Worm (Caenorhabditis elegans): Measurements from ENCODE around the gene R08A2.1.
A peak's percentile ranks its signal among the peaks of the same experiment; 100 is the strongest.

R08A2.1 gene

DNA sequence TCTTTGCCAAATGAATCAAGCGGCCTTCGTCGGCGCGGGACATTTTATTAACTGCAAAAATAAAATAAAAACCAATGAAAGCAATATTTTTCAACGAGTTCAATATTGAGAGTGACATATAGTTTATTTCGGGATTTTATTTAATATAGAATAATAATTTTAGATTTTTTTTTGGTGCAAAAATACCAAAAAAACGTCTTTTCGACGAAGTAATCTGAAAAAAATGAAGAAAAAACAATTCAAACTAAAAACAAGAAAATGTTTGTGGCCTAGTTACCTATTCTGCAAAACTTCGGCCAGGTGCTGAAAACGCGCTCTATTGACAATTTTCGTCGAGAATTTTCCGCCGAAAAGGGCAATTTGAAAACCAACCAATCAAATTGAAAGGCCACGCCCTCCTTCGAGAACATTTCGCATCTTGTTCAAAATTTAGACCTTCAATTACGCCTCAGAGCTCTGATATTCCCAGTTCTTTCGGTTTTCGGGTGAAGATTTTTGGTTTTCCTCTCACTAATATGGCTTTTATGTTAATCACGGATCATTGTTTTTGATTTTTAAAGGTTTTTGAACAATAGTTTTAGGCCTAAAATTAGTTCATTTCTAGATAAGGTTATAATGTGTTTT, 33.8 kb downstream of the R08A2.1 start, which contains the start of gene C47E8.4 (continued):
- TF ChIP-seq ama-1 (optimal IDR thresholded peaks at IDR 0.05), result peak; percentile 53
- TF ChIP-seq ama-1 (GFP tag; optimal IDR thresholded peaks at IDR 0.05), result no peak
- 0 out of 2 replicates have a peak, but pooled peaks have one; percentile 43 for TF ChIP-seq bed-1 (GFP tag; IDR thresholded peaks at IDR 0.05)
- peak; percentile 86 for TF ChIP-seq ceh-100 (GFP tag; IDR thresholded peaks at IDR 0.05)
- TF ChIP-seq sptf-2 (GFP tag; optimal IDR thresholded peaks at IDR 0.05), result no peak
- no peak for TF ChIP-seq T26A5.8 (tag; optimal IDR thresholded peaks at IDR 0.05)
- TF ChIP-seq F52B5.7 (tag; optimal IDR thresholded peaks at IDR 0.05), result peak; percentile 88
- TF ChIP-seq lsy-27 (tag; optimal IDR thresholded peaks at IDR 0.05; ENCODE audit: borderline replicate concordance, insufficient read depth), result no peak
- TF ChIP-seq unc-62 (GFP tag; optimal IDR thresholded peaks at IDR 0.05), result peak; percentile 34
- peak; percentile 92 for TF ChIP-seq B0019.2 (GFP tag; conservative IDR thresholded peaks at IDR 0.05)
- TF ChIP-seq athp-1 (tag; optimal IDR thresholded peaks at IDR 0.05), result peak; percentile 96
- peak; percentile 41 for TF ChIP-seq B0261.1 (tag; optimal IDR thresholded peaks at IDR 0.05)
- peak; percentile 80; the same call in 1 of the 2 replicates for TF ChIP-seq Y95B8A.8 (GFP tag; IDR thresholded peaks at IDR 0.05)
- peak; percentile 90 for TF ChIP-seq ccch-3 (GFP tag; optimal IDR thresholded peaks at IDR 0.05)
- TF ChIP-seq efl-1 (GFP tag; optimal IDR thresholded peaks at IDR 0.05), result peak; percentile 66
- TF ChIP-seq dpl-1 (GFP tag; optimal IDR thresholded peaks at IDR 0.05), result peak; percentile 63
- TF ChIP-seq mxl-1 (tag; optimal IDR thresholded peaks at IDR 0.05), result no peak
- TF ChIP-seq ceh-79 (tag; optimal IDR thresholded peaks at IDR 0.05), result peak; percentile 87
- TF ChIP-seq Y53G8AR.9 (GFP tag; conservative IDR thresholded peaks at IDR 0.05), result peak; percentile 95
- peak; percentile 60 for TF ChIP-seq F23B12.7 (tag; optimal IDR thresholded peaks at IDR 0.05; ENCODE audit: insufficient read depth)
- TF ChIP-seq F57A8.1 (GFP tag; optimal IDR thresholded peaks at IDR 0.05), result no peak
- peak; percentile 82 for TF ChIP-seq F33H1.4 (GFP tag; IDR thresholded peaks at IDR 0.05)
- TF ChIP-seq repo-1 (tag; optimal IDR thresholded peaks at IDR 0.05), result peak; percentile 88
- TF ChIP-seq egrh-3 (GFP tag; IDR thresholded peaks at IDR 0.05), result peak; percentile 34; the same call in 1 of the 2 replicates
- peak; percentile 100 for TF ChIP-seq mcd-1 (GFP tag; IDR thresholded peaks at IDR 0.05)
- peak; percentile 89 for TF ChIP-seq B0035.1 (tag; optimal IDR thresholded peaks at IDR 0.05)
- peak; percentile 71; the same call in 1 of the 2 replicates for TF ChIP-seq attf-6 (GFP tag; IDR thresholded peaks at IDR 0.05)
- TF ChIP-seq lin-40 (tag; optimal IDR thresholded peaks at IDR 0.05), result peak; percentile 98
- TF ChIP-seq ekl-4 (GFP tag; IDR thresholded peaks at IDR 0.05), result peak; percentile 98
- TF ChIP-seq rcor-1 (GFP tag; IDR thresholded peaks at IDR 0.05), result peak; percentile 97
- peak; percentile 44 for TF ChIP-seq T07F8.4 (tag; optimal IDR thresholded peaks at IDR 0.05)
- peak; percentile 96 for TF ChIP-seq K12H6.12 (tag; optimal IDR thresholded peaks at IDR 0.05)
- TF ChIP-seq nhr-27 (tag; optimal IDR thresholded peaks at IDR 0.05), result peak; percentile 92
- TF ChIP-seq lin-35 (GFP tag; optimal IDR thresholded peaks at IDR 0.05), result peak in 2 of 3 experiments; percentile 84 to 94
- TF ChIP-seq F37B4.10 (GFP tag; IDR thresholded peaks at IDR 0.05), result 0 out of 2 replicates have a peak, but pooled peaks have one; percentile 33
- peak; percentile 93 for TF ChIP-seq ceh-91 (GFP tag; IDR thresholded peaks at IDR 0.05)
- TF ChIP-seq hmg-1.2 (GFP tag; IDR thresholded peaks at IDR 0.05), result peak; percentile 72
- TF ChIP-seq F10E7.11 (tag; optimal IDR thresholded peaks at IDR 0.05), result peak; percentile 64
- TF ChIP-seq tbp1 (GFP tag; optimal IDR thresholded peaks at IDR 0.05), result peak; percentile 76

Data from whole organism, young adult.